Worm (Caenorhabditis elegans): ENCODE measurements around the gene kbp-4.

DNA sequence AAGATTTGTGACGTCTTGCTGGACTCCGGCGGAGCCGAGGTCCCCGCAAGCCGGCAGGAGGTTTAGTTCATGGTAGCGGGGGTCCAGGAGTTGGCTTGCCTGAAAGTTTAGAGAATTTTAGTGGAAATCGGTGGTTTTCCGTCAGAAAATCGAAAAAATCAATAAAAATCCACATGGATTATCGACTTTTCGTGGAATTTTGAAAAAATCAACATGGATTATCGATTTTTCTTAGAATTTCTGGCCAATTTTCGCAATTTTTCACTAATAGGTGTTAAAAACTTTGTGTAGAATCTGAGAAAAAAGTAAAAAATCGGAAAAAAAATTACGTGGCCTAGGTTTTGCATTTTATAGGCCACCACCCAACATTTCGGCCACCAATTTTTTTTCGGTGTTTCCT is 21.8 kb upstream of the kbp-4 start:
- TF ChIP-seq flt-1 (GFP tag; IDR thresholded peaks at IDR 0.05) (no peak), med-1 (GFP tag; optimal IDR thresholded peaks at IDR 0.05; ENCODE audit: insufficient read depth) (no peak), klf-2 (GFP tag; conservative IDR thresholded peaks at IDR 0.05) (no peak), T22C8.4 (GFP tag; IDR thresholded peaks at IDR 0.05) (no peak), ztf-23 (GFP tag; IDR thresholded peaks at IDR 0.05) (no peak), tab-1 (GFP tag; IDR thresholded peaks at IDR 0.05) (no peak)

All from whole organism, midembryonic.